Fruit fly (Drosophila melanogaster): ENCODE measurements around the gene Nt5a.

Nt5a gene

DNA sequence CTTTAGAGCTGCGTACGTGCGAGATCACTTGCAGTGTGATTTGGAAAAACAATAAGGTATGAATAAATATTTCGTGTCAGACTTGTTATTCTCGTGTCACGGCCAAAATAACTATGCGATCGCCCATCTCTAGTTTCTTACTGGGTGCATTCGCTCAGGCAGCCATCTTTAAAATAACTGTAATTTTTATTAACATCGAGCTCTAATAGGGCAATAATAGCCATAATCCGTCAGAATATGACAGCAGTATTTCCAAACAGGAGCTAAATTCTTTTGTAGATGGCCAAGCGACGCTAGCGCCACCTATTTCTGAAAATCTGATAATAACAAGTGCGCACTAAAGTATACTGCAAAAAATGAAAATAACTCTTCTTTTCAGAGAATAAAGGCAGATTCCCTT is 44.8 kb upstream of the Nt5a start (continued):
- TF ChIP-seq inv (GFP tag; IDR thresholded peaks at IDR 0.05; ENCODE audit: partially characterized antibody) (peak; percentile 73), sob (GFP tag; IDR thresholded peaks at IDR 0.05) (no peak), sens (GFP tag) (peak; percentile 86), run (tag; optimal IDR thresholded peaks at IDR 0.05) (no peak), CG1832 (GFP tag; optimal IDR thresholded peaks at IDR 0.05) (no peak), CG12942 (GFP tag; optimal IDR thresholded peaks at IDR 0.05) (no peak), CG12391 (tag; optimal IDR thresholded peaks at IDR 0.05) (peak; percentile 29), aop (GFP tag; IDR thresholded peaks at IDR 0.05) (no peak), nom (GFP tag; optimal IDR thresholded peaks at IDR 0.05) (no peak), CG13624 (GFP tag; optimal IDR thresholded peaks at IDR 0.05) (peak; percentile 50), CG33557 (GFP tag; optimal IDR thresholded peaks at IDR 0.05) (peak; percentile 14), CG13287 (GFP tag; IDR thresholded peaks at IDR 0.05; ENCODE audit: partially characterized antibody) (peak; percentile 96), CG11093 (GFP tag; IDR thresholded peaks at IDR 0.05) (no peak), maf-S (GFP tag; optimal IDR thresholded peaks at IDR 0.05) (no peak), gcm2 (GFP tag; optimal IDR thresholded peaks at IDR 0.05) (no peak), CG10979 (tag; optimal IDR thresholded peaks at IDR 0.05) (peak; percentile 35), ase (GFP tag; IDR thresholded peaks at IDR 0.05) (no peak), otp (GFP tag; IDR thresholded peaks at IDR 0.05) (0 out of 3 replicates have a peak, but pooled peaks have one; percentile 17), mld (GFP tag; IDR thresholded peaks at IDR 0.05; ENCODE audit: partially characterized antibody) (peak; percentile 68; the same call in 1 of the 3 replicates), unpg (GFP tag; optimal IDR thresholded peaks at IDR 0.05) (peak; percentile 48), BEAF-32 (GFP tag; optimal IDR thresholded peaks at IDR 0.05) (peak; percentile 82), eve (GFP tag; optimal IDR thresholded peaks at IDR 0.05) (no peak), CG17829 (tag; optimal IDR thresholded peaks at IDR 0.05) (peak; percentile 53), pzg (GFP tag; optimal IDR thresholded peaks at IDR 0.05) (peak; percentile 22), oc (tag; optimal IDR thresholded peaks at IDR 0.05) (peak; percentile 86), lilli (GFP tag; optimal IDR thresholded peaks at IDR 0.05) (peak; percentile 61), Atf6 (GFP tag; IDR thresholded peaks at IDR 0.05) (0 out of 2 replicates have a peak, but pooled peaks have one; percentile 14), abd-A (tag; optimal IDR thresholded peaks at IDR 0.05) (peak; percentile 82), pros (GFP tag; optimal IDR thresholded peaks at IDR 0.05) (peak; percentile 90), cas (GFP tag; IDR thresholded peaks at IDR 0.05) (no peak), pita (GFP tag; optimal IDR thresholded peaks at IDR 0.05) (peak; percentile 34), ken (GFP tag; IDR thresholded peaks at IDR 0.05) (no peak), lbe (GFP tag; optimal IDR thresholded peaks at IDR 0.05) (no peak), kni (GFP tag; optimal IDR thresholded peaks at IDR 0.05) (peak; percentile 96), CG3281 (GFP tag; optimal IDR thresholded peaks at IDR 0.05) (peak; percentile 22), zfh2 (GFP tag; optimal IDR thresholded peaks at IDR 0.05) (peak; percentile 25), CG13296 (GFP tag; optimal IDR thresholded peaks at IDR 0.05) (peak; percentile 15), zen (tag; optimal IDR thresholded peaks at IDR 0.05) (peak; percentile 61), CG1024 (GFP tag; IDR thresholded peaks at IDR 0.05) (0 out of 2 replicates have a peak, but pooled peaks have one; percentile 21), tgo (GFP tag; IDR thresholded peaks at IDR 0.05) (no peak), Deaf1 (tag; optimal IDR thresholded peaks at IDR 0.05) (peak; percentile 2), CG4404 (GFP tag; IDR thresholded peaks at IDR 0.05) (no peak), Meics (GFP tag; optimal IDR thresholded peaks at IDR 0.05) (peak; percentile 32), Eip74EF (GFP tag; optimal IDR thresholded peaks at IDR 0.05) (peak in 1 of 2 experiments; percentile 29), knrl (GFP tag; IDR thresholded peaks at IDR 0.05; ENCODE audit: partially characterized antibody) (peak; percentile 85), CG15011 (GFP tag; optimal IDR thresholded peaks at IDR 0.05) (no peak), CG12155 (GFP tag; optimal IDR thresholded peaks at IDR 0.05) (peak; percentile 30), dpn (GFP tag; optimal IDR thresholded peaks at IDR 0.05) (peak; percentile 18 to 40), Dek (tag; optimal IDR thresholded peaks at IDR 0.05) (peak; percentile 6), chif (GFP tag; optimal IDR thresholded peaks at IDR 0.05) (peak; percentile 3 to 30)
